Worm (Caenorhabditis elegans): ENCODE results near the gene R05A10.6.

Gene R05A10.6

ce11 chrIV:14176373-14176772, 10.8 kb downstream of the R05A10.6 start, which contains the start of gene R05A10.3:
Gene R05A10.3 (minus strand): TSS chrIV:14176473.
- no peak for TF ChIP-seq Y105C5A.15 (GFP tag; IDR thresholded peaks at IDR 0.05)
- no peak for TF ChIP-seq daf-12 (tag; optimal IDR thresholded peaks at IDR 0.05)
- no peak for TF ChIP-seq rbr-2 (tag; optimal IDR thresholded peaks at IDR 0.05)
- TF ChIP-seq nhr-111 (GFP tag; optimal IDR thresholded peaks at IDR 0.05): no peak
- no peak for TF ChIP-seq ztf-7 (tag; optimal IDR thresholded peaks at IDR 0.05)
- TF ChIP-seq T20F7.1 (GFP tag; optimal IDR thresholded peaks at IDR 0.05): no peak
- no peak for TF ChIP-seq tag-97 (GFP tag; IDR thresholded peaks at IDR 0.05)
- no peak for TF ChIP-seq spr-1 (tag; optimal IDR thresholded peaks at IDR 0.05)
- TF ChIP-seq ztf-11 (tag; optimal IDR thresholded peaks at IDR 0.05): no peak
- no peak for TF ChIP-seq lim-7 (GFP tag; IDR thresholded peaks at IDR 0.05)
- no peak for TF ChIP-seq mdt-29 (GFP tag; IDR thresholded peaks at IDR 0.05)
- TF ChIP-seq nhr-76 (tag; optimal IDR thresholded peaks at IDR 0.05): no peak
- TF ChIP-seq fos-1 (tag; optimal IDR thresholded peaks at IDR 0.05): no peak
- TF ChIP-seq lin-39 (tag; optimal IDR thresholded peaks at IDR 0.05): no peak
- TF ChIP-seq spr-3 (GFP tag; optimal IDR thresholded peaks at IDR 0.05): no peak
- no peak for TF ChIP-seq D1046.2 (GFP tag; IDR thresholded peaks at IDR 0.05)

ce11 chrIV:14177058-14177457, 11.5 kb downstream of the R05A10.6 start, which contains the start of gene R05A10.2:
Gene R05A10.2 (plus strand): TSS chrIV:14177271.
- TF ChIP-seq aha-1 (tag): peak; percentile 61
- no peak for TF ChIP-seq F44E2.7 (GFP tag; IDR thresholded peaks at IDR 0.05)
- TF ChIP-seq unc-62 (GFP tag; optimal IDR thresholded peaks at IDR 0.05 in 1 of 2): peak in 1 of 2 experiments; percentile 61
- TF ChIP-seq unc-62 (tag; optimal IDR thresholded peaks at IDR 0.05): no peak

- TF ChIP-seq unc-62 (GFP tag; optimal IDR thresholded peaks at IDR 0.05 in 1 of 2) (peak in 1 of 2 experiments; percentile 70), unc-62 (tag; optimal IDR thresholded peaks at IDR 0.05) (no peak), unc-39 (tag; optimal IDR thresholded peaks at IDR 0.05) (no peak)
Measured at ce11 chrIV:14182077-14182476, 16.5 kb downstream of the R05A10.6 start, which contains the start of gene R05A10.1. Gene R05A10.1 (plus strand): TSS chrIV:14182377.

- TF ChIP-seq nhr-102 (tag; optimal IDR thresholded peaks at IDR 0.05) (no peak), spr-3 (GFP tag; optimal IDR thresholded peaks at IDR 0.05) (no peak), mdl-1 (tag; optimal IDR thresholded peaks at IDR 0.05) (no peak), nhr-25 (tag; optimal IDR thresholded peaks at IDR 0.05; ENCODE audit: borderline replicate concordance, insufficient read depth) (no peak), T20F7.1 (GFP tag; optimal IDR thresholded peaks at IDR 0.05) (no peak), F26F4.8 (GFP tag; conservative IDR thresholded peaks at IDR 0.05) (no peak)
Measured at ce11 chrIV:14186264-14186663, 20.7 kb downstream of the R05A10.6 start.

ce11 chrIV:14191919-14192318, 26.3 kb downstream of the R05A10.6 start, which contains the start of gene K01G12.22:
Gene K01G12.22 (plus strand): TSS chrIV:14192219.
- TF ChIP-seq hmg-1.1 (GFP tag; IDR thresholded peaks at IDR 0.05): no peak
- no peak for TF ChIP-seq tra-1 (GFP tag; IDR thresholded peaks at IDR 0.05)
- TF ChIP-seq duxl-1 (tag; optimal IDR thresholded peaks at IDR 0.05; ENCODE audit: poor library complexity): no peak
- no peak for TF ChIP-seq daf-16 (GFP tag; optimal IDR thresholded peaks at IDR 0.05)
- TF ChIP-seq daf-16 (tag; optimal IDR thresholded peaks at IDR 0.05): no peak
- TF ChIP-seq Y105C5A.15 (GFP tag; IDR thresholded peaks at IDR 0.05): no peak
- TF ChIP-seq ztf-7 (tag; optimal IDR thresholded peaks at IDR 0.05): no peak
- TF ChIP-seq T20F7.1 (GFP tag; optimal IDR thresholded peaks at IDR 0.05): no peak
- TF ChIP-seq T26A8.4 (GFP tag; IDR thresholded peaks at IDR 0.05): no peak
- TF ChIP-seq aha-1 (tag): no peak
- TF ChIP-seq ceh-20 (GFP tag; IDR thresholded peaks at IDR 0.05): no peak
- no peak for TF ChIP-seq dmd-6 (GFP tag; IDR thresholded peaks at IDR 0.05)
- TF ChIP-seq mxl-3 (GFP tag; optimal IDR thresholded peaks at IDR 0.05): no peak
- no peak for TF ChIP-seq arid-1 (GFP tag; conservative IDR thresholded peaks at IDR 0.05)
- TF ChIP-seq set-16 (GFP tag; IDR thresholded peaks at IDR 0.05): no peak
- no peak for TF ChIP-seq daf-19 (GFP tag; conservative IDR thresholded peaks at IDR 0.05)
